Fruit fly (Drosophila melanogaster) whole organism: ENCODE measurements around the gene CG7607.

ENCODE experiments used
- CG8478 ChIP-seq: fragments of >200 bp; optimal IDR thresholded peaks from 2 replicates; lab custom pipeline; 2018; ENCODE audit warnings: inconsistent platforms
- pan ChIP-seq: fragments of >200 bp; optimal IDR thresholded peaks from 2 replicates; lab custom pipeline; 2017

DNA sequence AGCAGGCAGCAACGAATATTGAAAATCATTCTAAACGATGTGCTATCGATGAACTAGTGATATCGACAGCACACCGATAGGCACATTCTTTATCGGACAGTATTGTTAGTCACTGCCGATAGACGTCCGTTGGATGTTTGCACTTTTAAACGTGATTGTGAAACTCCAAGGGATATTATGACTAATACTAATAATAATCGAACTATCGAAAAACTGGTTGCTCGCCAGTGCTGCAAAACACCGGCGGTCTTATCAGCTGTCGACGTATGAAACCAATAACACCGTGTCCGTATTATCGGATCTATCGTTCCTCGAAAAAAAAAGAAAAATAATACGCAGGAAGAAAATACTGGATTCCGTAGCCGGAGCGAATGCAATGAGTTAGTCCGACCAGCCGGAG is 11.1 kb downstream of the CG7607 start, which contains the start of the genes Ube3a and CG7600:
- no peak for TF ChIP-seq pan (lab: Kevin White, UChicago)
- no peak for TF ChIP-seq CG8478 (lab: Kevin White, UChicago)
